ENCODE assay signal across 1 worm cellular context in genomic region chrIV:309526-309925, ce11.
TF ChIP-seq lines count a peak whose summit lies in the region.

No protein-coding gene starts in this region.

TF ChIP-seq in whole organism, L1 larva, 84 proteins besides CTCF, POLR2A, EP300 and RAD21 (continued from another document):
- no peak for TF ChIP-seq egl-13 (tag; optimal IDR thresholded peaks at IDR 0.05; lab: Kevin White, UChicago)
- no peak for TF ChIP-seq lin-15B (tag; optimal IDR thresholded peaks at IDR 0.05; lab: Kevin White, UChicago)
- TF ChIP-seq lin-39 (tag; optimal IDR thresholded peaks at IDR 0.05; lab: Kevin White, UChicago) = no peak
- no peak for TF ChIP-seq snpc-4 (tag; optimal IDR thresholded peaks at IDR 0.05; lab: Kevin White, UChicago)
- TF ChIP-seq mep-1 (tag; optimal IDR thresholded peaks at IDR 0.05; lab: Kevin White, UChicago) = no peak
- no peak for TF ChIP-seq nhr-77 (tag; optimal IDR thresholded peaks at IDR 0.05; lab: Kevin White, UChicago)
- TF ChIP-seq efl-3 (GFP tag; optimal IDR thresholded peaks at IDR 0.05; lab: Kevin White, UChicago) = no peak
- TF ChIP-seq ama-1 (optimal IDR thresholded peaks at IDR 0.05; lab: Kevin White, UChicago) = no peak
- TF ChIP-seq hpl-2 (GFP tag; optimal IDR thresholded peaks at IDR 0.05; lab: Kevin White, UChicago) = no peak
- TF ChIP-seq unc-130 (tag; optimal IDR thresholded peaks at IDR 0.05; lab: Kevin White, UChicago) = no peak
- TF ChIP-seq jun-1 (tag; optimal IDR thresholded peaks at IDR 0.05; lab: Kevin White, UChicago) = no peak
- no peak for TF ChIP-seq mef-2 (tag; optimal IDR thresholded peaks at IDR 0.05; lab: Kevin White, UChicago)
- no peak for TF ChIP-seq ceh-8 (GFP tag; optimal IDR thresholded peaks at IDR 0.05; lab: Kevin White, UChicago)
- peak in 2 of 6 experiments; percentile 84 to 91 for TF ChIP-seq elt-3 (tag; optimal IDR thresholded peaks at IDR 0.05; lab: Kevin White, UChicago)
- TF ChIP-seq nhr-237 (tag; optimal IDR thresholded peaks at IDR 0.05; lab: Kevin White, UChicago) = no peak
- TF ChIP-seq sptf-1 (tag; optimal IDR thresholded peaks at IDR 0.05; lab: Kevin White, UChicago) = no peak
- no peak for TF ChIP-seq mdl-1 (tag; optimal IDR thresholded peaks at IDR 0.05; lab: Kevin White, UChicago)
- no peak for TF ChIP-seq fkh-8 (tag; optimal IDR thresholded peaks at IDR 0.05; lab: Kevin White, UChicago)
- no peak for TF ChIP-seq Y116A8C.19 (tag; optimal IDR thresholded peaks at IDR 0.05; lab: Kevin White, UChicago; ENCODE audit: borderline replicate concordance)
- peak; percentile 76 for TF ChIP-seq tbx-2 (tag; optimal IDR thresholded peaks at IDR 0.05; lab: Kevin White, UChicago)
- TF ChIP-seq pag-3 (tag; optimal IDR thresholded peaks at IDR 0.05; lab: Kevin White, UChicago; ENCODE audit: borderline replicate concordance, insufficient read depth) = no peak
- TF ChIP-seq rnt-1 (tag; optimal IDR thresholded peaks at IDR 0.05; lab: Kevin White, UChicago) = no peak
- peak; percentile 57 for TF ChIP-seq blmp-1 (tag; optimal IDR thresholded peaks at IDR 0.05; lab: Kevin White, UChicago)
- no peak for TF ChIP-seq ceh-88 (GFP tag; IDR thresholded peaks at IDR 0.05; lab: Robert Waterston, UW)
- TF ChIP-seq grh-1 (GFP tag; IDR thresholded peaks at IDR 0.05; lab: Robert Waterston, UW) = peak; percentile 51
- TF ChIP-seq unc-30 (tag; optimal IDR thresholded peaks at IDR 0.05; lab: Kevin White, UChicago) = no peak
- TF ChIP-seq sox-4 (tag; optimal IDR thresholded peaks at IDR 0.05; lab: Kevin White, UChicago) = no peak
- TF ChIP-seq elt-2 (tag; optimal IDR thresholded peaks at IDR 0.05; lab: Kevin White, UChicago) = no peak
- TF ChIP-seq hlh-4 (tag; optimal IDR thresholded peaks at IDR 0.05; lab: Kevin White, UChicago) = no peak
- no peak for TF ChIP-seq sup-37 (GFP tag; optimal IDR thresholded peaks at IDR 0.05; lab: Kevin White, UChicago)
- TF ChIP-seq vab-15 (tag; optimal IDR thresholded peaks at IDR 0.05; lab: Kevin White, UChicago) = no peak
- TF ChIP-seq nhr-11 (tag; optimal IDR thresholded peaks at IDR 0.05; lab: Kevin White, UChicago) = no peak
